Worm (Caenorhabditis elegans): ENCODE data around the gene him-10.

The him-10 gene

DNA sequence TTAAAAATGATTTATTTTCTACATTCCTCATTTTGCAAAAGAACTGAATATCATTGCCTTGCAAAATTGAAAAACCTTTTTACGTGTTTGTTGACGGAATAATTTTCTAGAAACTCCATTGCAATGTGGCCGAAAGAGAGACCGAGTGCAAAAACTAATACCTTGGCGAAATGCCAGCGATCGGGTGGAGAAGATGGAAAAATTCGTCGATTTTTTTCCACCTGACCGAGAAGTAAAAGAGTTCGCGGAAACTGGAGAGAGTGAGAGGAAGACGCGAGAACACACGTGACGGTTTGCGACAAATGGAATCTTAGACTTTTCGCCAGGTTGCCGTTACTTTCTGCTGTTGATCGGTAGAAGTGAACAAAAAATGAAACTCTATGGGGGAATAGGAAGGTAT is 38.6 kb downstream of the him-10 start:
- TF ChIP-seq ztf-23 (GFP tag; IDR thresholded peaks at IDR 0.05) = no peak
- no peak for TF ChIP-seq ref-1 (GFP tag; conservative IDR thresholded peaks at IDR 0.05)
- TF ChIP-seq flt-1 (GFP tag; IDR thresholded peaks at IDR 0.05) = no peak
- no peak for TF ChIP-seq T22C8.4 (GFP tag; IDR thresholded peaks at IDR 0.05)
- TF ChIP-seq med-1 (GFP tag; optimal IDR thresholded peaks at IDR 0.05; ENCODE audit: insufficient read depth) = no peak
- TF ChIP-seq cog-1 (tag; optimal IDR thresholded peaks at IDR 0.05) = no peak
- no peak for TF ChIP-seq klf-2 (GFP tag; conservative IDR thresholded peaks at IDR 0.05)
- TF ChIP-seq tab-1 (GFP tag; IDR thresholded peaks at IDR 0.05) = no peak
- TF ChIP-seq ztf-29 (GFP tag; IDR thresholded peaks at IDR 0.05) = no peak

DNA sequence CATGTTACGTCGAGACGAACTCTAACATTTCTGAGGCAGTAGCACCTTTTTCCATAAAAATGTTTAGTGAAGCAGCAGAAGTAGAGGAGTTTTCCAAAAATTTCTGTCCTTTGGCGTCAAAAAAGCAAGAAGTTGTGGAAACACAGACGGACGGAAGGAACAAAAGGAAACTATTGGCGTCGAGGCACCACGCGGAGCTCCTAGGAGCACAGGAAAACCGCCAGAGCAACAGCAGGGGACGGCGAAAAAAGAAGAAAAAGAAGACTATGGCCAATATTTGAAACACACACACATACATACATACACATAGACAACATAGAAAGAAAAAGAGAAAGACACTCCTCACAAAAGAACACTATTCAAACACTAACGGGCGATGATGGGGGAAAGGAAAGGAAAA is 39.9 kb downstream of the him-10 start:
- no peak for TF ChIP-seq T22C8.4 (GFP tag; IDR thresholded peaks at IDR 0.05)
- TF ChIP-seq klf-2 (GFP tag; conservative IDR thresholded peaks at IDR 0.05) = no peak
- TF ChIP-seq ztf-29 (GFP tag; IDR thresholded peaks at IDR 0.05) = no peak
- no peak for TF ChIP-seq med-1 (GFP tag; optimal IDR thresholded peaks at IDR 0.05; ENCODE audit: insufficient read depth)
- no peak for TF ChIP-seq cog-1 (tag; optimal IDR thresholded peaks at IDR 0.05)
- no peak for TF ChIP-seq tab-1 (GFP tag; IDR thresholded peaks at IDR 0.05)
- no peak for TF ChIP-seq flt-1 (GFP tag; IDR thresholded peaks at IDR 0.05)
- TF ChIP-seq ref-1 (GFP tag; conservative IDR thresholded peaks at IDR 0.05) = no peak
- no peak for TF ChIP-seq ztf-23 (GFP tag; IDR thresholded peaks at IDR 0.05)

DNA sequence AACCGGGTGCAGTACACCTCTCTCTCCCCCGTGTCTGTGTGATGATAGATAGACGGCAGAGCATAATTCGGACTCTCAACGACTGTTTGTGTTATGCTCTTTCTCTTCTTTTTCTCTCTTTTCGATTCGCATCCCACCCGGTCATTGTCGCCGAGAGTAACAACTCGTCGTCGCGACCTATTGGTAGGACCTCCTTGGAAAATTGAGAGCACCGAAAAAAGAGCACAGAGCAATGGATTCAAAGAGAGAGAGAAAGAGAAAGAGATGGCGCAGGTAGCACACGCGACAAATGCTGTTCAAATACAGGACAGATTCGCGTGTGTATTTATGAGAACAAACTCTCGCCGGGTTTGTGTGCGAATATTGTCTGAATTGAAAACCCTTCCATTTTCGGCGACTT is 40.6 kb downstream of the him-10 start:
- TF ChIP-seq cog-1 (tag; optimal IDR thresholded peaks at IDR 0.05) (no peak), T22C8.4 (GFP tag; IDR thresholded peaks at IDR 0.05) (no peak), ztf-29 (GFP tag; IDR thresholded peaks at IDR 0.05) (no peak), flt-1 (GFP tag; IDR thresholded peaks at IDR 0.05) (no peak), ztf-23 (GFP tag; IDR thresholded peaks at IDR 0.05) (no peak), tab-1 (GFP tag; IDR thresholded peaks at IDR 0.05) (no peak), med-1 (GFP tag; optimal IDR thresholded peaks at IDR 0.05; ENCODE audit: insufficient read depth) (no peak)

DNA sequence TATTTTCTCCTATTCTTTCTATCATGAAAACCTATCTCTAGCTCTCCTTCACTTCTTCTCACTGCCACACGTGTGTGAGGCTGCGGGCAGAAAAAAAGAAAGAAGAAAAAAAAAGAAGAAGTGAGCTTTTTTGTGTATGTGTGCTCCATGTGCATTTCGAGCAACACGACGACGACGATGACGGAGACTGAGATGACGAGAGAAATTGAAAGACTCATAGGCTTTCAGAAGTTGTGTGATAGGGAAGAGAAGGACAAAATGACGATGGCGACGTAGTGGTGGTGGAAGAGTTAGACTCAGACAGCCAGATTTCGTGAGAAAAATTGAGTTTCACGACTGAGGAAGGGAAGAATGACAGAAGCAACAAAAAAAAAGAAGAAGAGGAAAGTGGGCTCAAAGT is 42.4 kb downstream of the him-10 start:
- TF ChIP-seq flt-1 (GFP tag; IDR thresholded peaks at IDR 0.05) (no peak), ref-1 (GFP tag; conservative IDR thresholded peaks at IDR 0.05) (no peak), ztf-23 (GFP tag; IDR thresholded peaks at IDR 0.05) (no peak)

- no peak for TF ChIP-seq klf-2 (GFP tag; conservative IDR thresholded peaks at IDR 0.05)
- TF ChIP-seq tab-1 (GFP tag; IDR thresholded peaks at IDR 0.05) = no peak
- TF ChIP-seq T22C8.4 (GFP tag; IDR thresholded peaks at IDR 0.05) = no peak
- no peak for TF ChIP-seq ref-1 (GFP tag; conservative IDR thresholded peaks at IDR 0.05)
- TF ChIP-seq ztf-29 (GFP tag; IDR thresholded peaks at IDR 0.05) = no peak
- no peak for TF ChIP-seq flt-1 (GFP tag; IDR thresholded peaks at IDR 0.05)
Observed at ce11 chrIII:5846412-5846811, 43.4 kb downstream of the him-10 start.

DNA sequence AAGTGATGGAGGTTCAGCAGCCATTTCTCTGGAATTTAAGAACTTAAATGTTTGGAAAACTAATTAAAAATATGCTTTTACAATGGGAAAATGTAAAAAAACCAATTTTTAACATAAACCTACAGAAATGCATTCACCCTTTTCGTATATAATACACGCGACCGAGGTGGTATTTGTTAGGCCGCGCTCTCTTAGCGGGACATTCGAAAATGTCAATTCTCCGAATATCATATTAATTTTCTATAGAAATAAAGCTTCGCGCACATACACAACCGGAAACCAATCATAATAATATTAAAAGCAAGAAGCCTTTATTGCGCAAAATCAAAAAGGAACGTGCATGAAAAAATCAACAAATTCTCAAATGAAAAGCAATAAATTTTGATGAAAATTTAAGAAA is 50.2 kb downstream of the him-10 start, which contains the start of gene ddx-23:
TSS of gene ddx-23 (minus strand) at position 30 of the 400 bp plus-strand sequence.
- 0 out of 2 replicates have a peak, but pooled peaks have one; percentile 11 for TF ChIP-seq ztf-23 (GFP tag; IDR thresholded peaks at IDR 0.05)
- no peak for TF ChIP-seq ztf-29 (GFP tag; IDR thresholded peaks at IDR 0.05)
